Worm (Caenorhabditis elegans) whole organism, young adult: Measurements from ENCODE around the gene F52E1.9.
A peak's percentile ranks its signal among the peaks of the same experiment; 100 is the strongest.

Experiments used
- B0035.1 ChIP-seq: sonication (generic microtip); optimal IDR thresholded peaks from 2 replicates; lab custom pipeline; 2016; ENCODE audit warnings: missing genetic modification characterization, mild to moderate bottlenecking, missing compliant biosample characterization, missing genotype, missing genetic modification reagents
- C06A6.2 ChIP-seq: fragments of 200-800 bp; sonication (Bioruptor generic); conservative IDR thresholded peaks from 2 replicates; pipeline ENCODE4 v1.3.6; 2022; ENCODE audit warnings: missing genetic modification characterization, missing compliant biosample characterization
- F10E7.11 ChIP-seq: sonication (generic microtip); optimal IDR thresholded peaks from 2 replicates; lab custom pipeline; 2017; ENCODE audit warnings: mild to moderate bottlenecking, missing genetic modification characterization, moderate library complexity, missing compliant biosample characterization
- F33H1.4 ChIP-seq: fragments of 200-800 bp; sonication (Bioruptor generic); IDR thresholded peaks from 2 replicates; pipeline ENCODE4 v1.3.6; 2022; ENCODE audit warnings: missing genetic modification reagents, missing genetic modification characterization, missing compliant biosample characterization
- F49E8.2 ChIP-seq: sonication (generic microtip); optimal IDR thresholded peaks from 3 replicates; lab custom pipeline; 2017; ENCODE audit warnings: missing genetic modification characterization, mild to moderate bottlenecking, missing compliant biosample characterization, antibody characterized with exemption, moderate library complexity; ENCODE audit not compliant: insufficient read depth
- F57C9.4 ChIP-seq: sonication (generic microtip); optimal IDR thresholded peaks from 2 replicates; lab custom pipeline; 2017; ENCODE audit warnings: mild to moderate bottlenecking, missing genetic modification characterization, missing compliant biosample characterization
- T07F8.4 ChIP-seq: sonication (generic microtip); optimal IDR thresholded peaks from 2 replicates; lab custom pipeline; 2016; ENCODE audit warnings: mild to moderate bottlenecking, missing genetic modification characterization, moderate library complexity, missing compliant biosample characterization
- ama-1 ChIP-seq, 3 experiments: fragments of 150-350 bp in 1 of 3; sonication (generic microtip) in 2 of 3; optimal IDR thresholded peaks; 2 replicates each; lab custom pipeline; 2014 to 2018; ENCODE audit warnings: missing biosample characterization in 2 of 3, missing genetic modification characterization in 2 of 3, missing genetic modification reagents in 2 of 3
- aptf-2 ChIP-seq: fragments of 200-800 bp; sonication (Bioruptor generic); conservative IDR thresholded peaks from 2 replicates; pipeline ENCODE4 v1.3.6; 2022; ENCODE audit warnings: missing genetic modification reagents, missing genetic modification characterization, missing compliant biosample characterization
- cebp-2 ChIP-seq: fragments of 200-800 bp; sonication (Bioruptor generic); IDR thresholded peaks from 2 replicates; pipeline ENCODE4 v1.3.6; 2022; ENCODE audit warnings: missing genetic modification characterization, missing compliant biosample characterization
- ceh-100 ChIP-seq: fragments of 200-800 bp; sonication (Bioruptor generic); IDR thresholded peaks from 2 replicates; pipeline ENCODE4 v1.3.6; 2022; ENCODE audit warnings: missing genetic modification reagents, missing genetic modification characterization, missing compliant biosample characterization
- dox-1 ChIP-seq: fragments of 200-800 bp; sonication (Bioruptor generic); IDR thresholded peaks from 2 replicates; pipeline ENCODE4 v1.3.6; 2022; ENCODE audit warnings: missing genetic modification reagents, missing genetic modification characterization, missing compliant biosample characterization
- dpl-1 ChIP-seq: fragments of 150-350 bp; optimal IDR thresholded peaks from 2 replicates; lab custom pipeline; 2014; ENCODE audit warnings: missing biosample characterization, missing genetic modification reagents, missing genetic modification characterization
- efl-1 ChIP-seq: fragments of 150-350 bp; optimal IDR thresholded peaks from 2 replicates; lab custom pipeline; 2014; ENCODE audit warnings: missing biosample characterization, missing genetic modification reagents, missing genetic modification characterization
- egrh-3 ChIP-seq: fragments of 200-800 bp; sonication (Bioruptor generic); IDR thresholded peaks from 2 replicates; pipeline ENCODE4 v1.3.6; 2022; ENCODE audit warnings: missing genetic modification reagents, missing genetic modification characterization, missing compliant biosample characterization
- ekl-4 ChIP-seq: fragments of 200-800 bp; sonication (Bioruptor generic); IDR thresholded peaks from 2 replicates; pipeline ENCODE4 v1.3.6; 2022; ENCODE audit warnings: missing genetic modification reagents, missing genetic modification characterization, missing compliant biosample characterization
- gei-17 ChIP-seq: fragments of 200-800 bp; sonication (Bioruptor generic); optimal IDR thresholded peaks from 2 replicates; lab custom pipeline; 2018; ENCODE audit warnings: mild to moderate bottlenecking, missing genetic modification characterization, missing compliant biosample characterization
- hlh-12 ChIP-seq: sonication (generic microtip); optimal IDR thresholded peaks from 2 replicates; lab custom pipeline; 2016; ENCODE audit warnings: missing genetic modification characterization, missing compliant biosample characterization
- hmg-1.2 ChIP-seq: fragments of 200-800 bp; sonication (Bioruptor generic); IDR thresholded peaks from 2 replicates; pipeline ENCODE4 v1.3.6; 2022; ENCODE audit warnings: missing genetic modification reagents, missing genetic modification characterization, missing compliant biosample characterization
- hrde-1 ChIP-seq: sonication (generic microtip); optimal IDR thresholded peaks from 2 replicates; lab custom pipeline; 2016; ENCODE audit warnings: missing genetic modification characterization, mild to moderate bottlenecking, missing compliant biosample characterization, moderate library complexity, missing genotype, missing genetic modification reagents, borderline replicate concordance
- hsf-1 ChIP-seq: fragments of 200-800 bp; sonication (Bioruptor generic); IDR thresholded peaks from 2 replicates; pipeline ENCODE4 v1.3.6; 2022; ENCODE audit warnings: missing genetic modification reagents, missing genetic modification characterization, missing compliant biosample characterization
- lin-26 ChIP-seq: fragments of 200-800 bp; sonication (Bioruptor generic); IDR thresholded peaks from 2 replicates; pipeline ENCODE4 v1.3.6; 2022; ENCODE audit warnings: missing genetic modification reagents, missing genetic modification characterization, missing compliant biosample characterization
- lin-40 ChIP-seq: sonication (generic microtip); optimal IDR thresholded peaks from 2 replicates; lab custom pipeline; 2016; ENCODE audit warnings: missing genetic modification characterization, mild to moderate bottlenecking, missing compliant biosample characterization, missing genotype, missing genetic modification reagents
- lir-1 ChIP-seq: fragments of 200-800 bp; sonication (Bioruptor generic); conservative IDR thresholded peaks from 2 replicates; pipeline ENCODE4 v1.3.6; 2022; ENCODE audit warnings: missing genetic modification reagents, missing genetic modification characterization, missing compliant biosample characterization
- mcd-1 ChIP-seq: fragments of 200-800 bp; sonication (Bioruptor generic); IDR thresholded peaks from 2 replicates; pipeline ENCODE4 v1.3.6; 2022; ENCODE audit warnings: missing genetic modification reagents, missing genetic modification characterization, missing compliant biosample characterization
- nhr-120 ChIP-seq: fragments of 200-800 bp; sonication (Bioruptor generic); IDR thresholded peaks from 2 replicates; pipeline ENCODE4 v1.3.6; 2022; ENCODE audit warnings: missing genetic modification characterization, missing compliant biosample characterization
- nhr-27 ChIP-seq: fragments of 200-800 bp; sonication (Bioruptor generic); optimal IDR thresholded peaks from 2 replicates; lab custom pipeline; 2018; ENCODE audit warnings: mild to moderate bottlenecking, missing genetic modification characterization, moderate library complexity, missing compliant biosample characterization
- pbrm-1 ChIP-seq: fragments of 200-800 bp; sonication (Bioruptor generic); IDR thresholded peaks from 2 replicates; pipeline ENCODE4 v1.3.6; 2022; ENCODE audit warnings: missing genetic modification reagents, missing genetic modification characterization, missing compliant biosample characterization
- rpc-1 ChIP-seq, 2 experiments: fragments of 150-350 bp in 1 of 2; sonication (generic microtip) in 1 of 2; optimal IDR thresholded peaks; 2 replicates each; lab custom pipeline; 2014 to 2018; ENCODE audit warnings: missing biosample characterization in 1 of 2, missing genetic modification characterization in 1 of 2, missing genetic modification reagents in 1 of 2, missing genotype in 1 of 2
- sea-2 ChIP-seq: fragments of 200-800 bp; sonication (Bioruptor generic); IDR thresholded peaks from 2 replicates; pipeline ENCODE4 v1.3.6; 2022; ENCODE audit warnings: missing genetic modification characterization, missing compliant biosample characterization
- snpc-1.1 ChIP-seq: sonication (generic microtip); optimal IDR thresholded peaks from 2 replicates; lab custom pipeline; 2017; ENCODE audit warnings: missing genetic modification characterization, mild to moderate bottlenecking, missing compliant biosample characterization, antibody characterized with exemption, moderate library complexity, missing genotype, missing genetic modification reagents; ENCODE audit not compliant: insufficient read depth
- snpc-1.3 ChIP-seq: sonication (generic microtip); optimal IDR thresholded peaks from 2 replicates; lab custom pipeline; 2017; ENCODE audit warnings: missing genetic modification characterization, mild to moderate bottlenecking, missing compliant biosample characterization, antibody characterized with exemption, moderate library complexity, missing genotype, missing genetic modification reagents; ENCODE audit not compliant: insufficient read depth
- tbx-9 ChIP-seq: sonication (generic microtip); optimal IDR thresholded peaks from 2 replicates; lab custom pipeline; 2016; ENCODE audit warnings: borderline replicate concordance, missing genetic modification characterization, inconsistent platforms, missing compliant biosample characterization
- unc-62 ChIP-seq: fragments of 150-350 bp; optimal IDR thresholded peaks from 2 replicates; lab custom pipeline; 2014; ENCODE audit warnings: missing biosample characterization, missing genetic modification reagents, missing genetic modification characterization
- ztf-6 ChIP-seq: fragments of 200-800 bp; sonication (Bioruptor generic); IDR thresholded peaks from 2 replicates; pipeline ENCODE4 v1.3.6; 2022; ENCODE audit warnings: missing genetic modification reagents, missing genetic modification characterization, missing compliant biosample characterization

Gene F52E1.9

DNA sequence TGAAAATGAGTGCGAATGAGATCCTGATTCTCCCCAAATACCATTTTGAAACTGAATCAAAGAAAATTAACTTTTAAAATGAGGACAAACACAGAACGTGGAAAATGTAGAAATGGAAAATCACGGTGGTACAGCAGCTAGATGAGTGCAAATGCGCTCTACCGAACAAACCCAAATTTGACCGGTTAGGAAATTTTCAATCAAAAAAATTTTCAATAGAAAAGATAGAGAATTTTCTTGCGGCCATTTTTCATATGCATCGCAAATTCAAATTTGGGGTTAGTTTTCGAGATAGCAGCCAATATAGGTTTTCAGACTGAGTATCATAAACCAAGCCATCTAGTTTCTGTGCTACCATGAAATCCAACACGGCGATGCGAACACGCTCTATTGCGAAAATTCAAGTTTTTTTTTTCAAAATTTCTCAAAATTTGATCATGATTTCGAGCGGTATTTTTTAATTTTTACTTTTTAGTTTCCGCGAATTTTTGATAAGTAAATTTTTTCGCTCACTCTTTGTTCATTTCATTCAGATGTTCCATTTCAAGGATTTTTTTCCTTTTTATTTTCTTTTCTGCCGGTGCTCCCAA, 11.1 kb upstream of the F52E1.9 start, which contains the start of gene vha-18 (continued):
- TF ChIP-seq nhr-120 (no peak), cebp-2 (GFP tag; lab: Robert Waterston, UW) (no peak), egrh-3 (GFP tag; lab: Robert Waterston, UW) (0 out of 2 replicates have a peak, but pooled peaks have one; percentile 9), dpl-1 (GFP tag; lab: Kevin White, UChicago) (peak; percentile 72), hmg-1.2 (peak; percentile 95), F57C9.4 (tag; lab: Kevin White, UChicago) (no peak), ztf-6 (no peak), pbrm-1 (GFP tag; lab: Robert Waterston, UW) (peak; percentile 74; the same call in 1 of the 2 replicates), T07F8.4 (tag; lab: Kevin White, UChicago) (no peak)

DNA sequence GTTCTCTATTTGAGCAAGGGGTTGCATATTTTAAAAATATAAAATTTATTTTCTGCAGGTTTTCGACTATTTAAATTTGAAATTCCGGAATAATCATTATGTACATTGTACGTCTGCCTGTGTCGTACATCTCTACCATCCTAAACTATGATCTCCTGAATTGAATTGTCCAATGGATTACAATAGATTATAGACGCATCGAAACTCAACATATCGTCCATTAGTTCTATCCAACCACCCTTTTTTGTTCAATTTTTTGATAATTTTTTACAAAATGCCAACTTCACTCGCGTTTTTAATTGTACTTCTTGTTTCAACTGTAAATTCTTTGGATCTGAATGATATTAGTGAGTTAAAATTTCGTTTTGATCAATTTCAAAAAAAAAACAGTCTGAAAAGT, 7.9 kb upstream of the F52E1.9 start, which contains the start of gene F52E1.2:
Gene F52E1.2, plus strand, starts transcription at position 190 of the 400 bp plus-strand sequence.
- TF ChIP-seq efl-1 (GFP tag; lab: Kevin White, UChicago) (no peak), pbrm-1 (GFP tag; lab: Robert Waterston, UW) (no peak), unc-62 (GFP tag; lab: Kevin White, UChicago) (no peak), sea-2 (GFP tag; lab: Robert Waterston, UW) (no peak)

DNA sequence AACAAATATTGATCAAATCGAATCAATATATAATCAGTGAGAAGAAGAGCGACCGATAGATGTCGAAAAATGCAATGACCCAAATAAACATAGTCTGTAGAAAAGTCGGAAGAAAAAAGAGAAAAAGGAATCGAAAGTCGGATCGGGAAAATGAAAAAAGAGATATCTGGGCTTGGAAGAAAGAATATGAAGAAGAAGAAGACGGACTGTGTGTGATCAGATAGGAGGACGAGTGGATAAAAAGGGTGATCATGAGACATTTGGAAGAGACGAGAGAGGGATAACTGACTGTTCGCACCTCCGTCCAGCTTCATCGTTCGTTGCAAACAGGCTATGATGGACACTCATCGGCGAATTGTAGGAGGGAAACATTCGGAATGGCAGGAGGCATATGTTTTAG, 7.1 kb upstream of the F52E1.9 start:
- TF ChIP-seq nhr-27 (tag; lab: Kevin White, UChicago) (no peak), hmg-1.2 (no peak), snpc-1.1 (tag; lab: Kevin White, UChicago) (no peak), ekl-4 (no peak), egrh-3 (GFP tag; lab: Robert Waterston, UW) (no peak), lir-1 (GFP tag; lab: Robert Waterston, UW) (no peak), B0035.1 (tag; lab: Kevin White, UChicago) (no peak), F10E7.11 (no peak), gei-17 (GFP tag; lab: Kevin White, UChicago) (no peak), aptf-2 (GFP tag; lab: Robert Waterston, UW) (no peak), hsf-1 (GFP tag; lab: Robert Waterston, UW) (no peak), C06A6.2 (GFP tag; lab: Robert Waterston, UW) (no peak), hlh-12 (tag; lab: Kevin White, UChicago) (no peak), ceh-100 (GFP tag; lab: Robert Waterston, UW) (no peak), F33H1.4 (GFP tag; lab: Robert Waterston, UW) (no peak)

DNA sequence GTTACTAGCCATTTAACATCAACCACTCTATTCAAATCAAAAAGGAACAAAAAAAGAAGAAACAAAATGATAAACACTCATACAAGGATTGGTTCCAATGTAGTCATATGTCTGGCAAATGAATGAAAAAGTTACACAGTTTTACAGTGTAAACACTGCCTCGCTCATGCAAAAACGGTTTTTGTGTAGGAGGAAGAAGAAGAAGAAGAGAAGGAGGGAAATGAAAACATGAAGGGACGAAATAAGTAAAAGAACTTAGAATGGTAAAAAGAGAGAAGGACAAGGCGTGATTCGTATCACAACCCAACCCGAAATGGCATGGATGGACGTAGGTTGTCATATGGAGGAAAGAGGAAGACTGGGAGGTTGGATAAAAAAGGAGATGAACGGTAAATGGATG, 4.4 kb upstream of the F52E1.9 start:
- TF ChIP-seq lin-40 (tag; lab: Kevin White, UChicago), result peak; percentile 2
- TF ChIP-seq hrde-1 (tag; lab: Kevin White, UChicago), result no peak
- TF ChIP-seq, all 124 proteins: peak for 1

DNA sequence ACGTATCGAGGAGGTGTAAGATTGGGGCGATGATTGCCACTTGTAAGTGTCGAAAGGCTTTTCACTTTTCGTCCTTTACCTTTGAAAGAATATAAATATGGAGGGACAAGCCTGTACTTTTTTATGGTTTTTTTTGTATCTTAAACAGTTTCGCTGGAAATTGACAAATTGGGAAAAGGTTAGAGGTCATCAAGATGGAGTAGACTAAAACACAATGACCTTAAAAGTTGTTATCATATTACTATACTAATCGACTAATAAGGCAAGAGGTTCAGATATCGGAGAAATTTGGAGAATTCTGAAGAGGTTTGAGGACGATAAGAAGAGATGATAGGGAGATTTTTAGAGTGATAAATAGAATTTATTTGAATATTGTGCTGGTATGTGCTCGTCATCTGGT, 3.7 kb upstream of the F52E1.9 start:
- TF ChIP-seq dox-1 (GFP tag; lab: Robert Waterston, UW) (no peak), F49E8.2 (tag; lab: Kevin White, UChicago) (no peak), aptf-2 (GFP tag; lab: Robert Waterston, UW) (no peak), ekl-4 (no peak), lin-26 (GFP tag; lab: Robert Waterston, UW) (no peak), ama-1 (optimal IDR thresholded peaks at IDR 0.05; lab: Kevin White, UChicago) (no peak), ama-1 (GFP tag; optimal IDR thresholded peaks at IDR 0.05; lab: Kevin White, UChicago) (no peak), tbx-9 (tag; lab: Kevin White, UChicago) (no peak), C06A6.2 (GFP tag; lab: Robert Waterston, UW) (no peak), rpc-1 (optimal IDR thresholded peaks at IDR 0.05; lab: Kevin White, UChicago) (no peak), rpc-1 (tag; optimal IDR thresholded peaks at IDR 0.05; lab: Kevin White, UChicago) (no peak), unc-62 (GFP tag; lab: Kevin White, UChicago) (no peak), snpc-1.3 (tag; lab: Kevin White, UChicago) (no peak), mcd-1 (no peak)
- TF ChIP-seq, all 124 proteins: peak for 0
